Fruit fly (Drosophila melanogaster) whole organism, embryonic: ENCODE data around the gene RpL6.

Experiments used
- Abd-B ChIP-seq: fragments of 200-800 bp; sonication (Bioruptor generic); optimal IDR thresholded peaks from 2 replicates; lab custom pipeline; 2018; ENCODE audit warnings: missing biosample characterization, mild to moderate bottlenecking, missing genetic modification characterization, moderate library complexity
- CG10654 ChIP-seq: fragments of 200-800 bp; sonication (Bioruptor generic); optimal IDR thresholded peaks from 2 replicates; lab custom pipeline; 2016; ENCODE audit warnings: missing biosample characterization, missing genetic modification characterization
- CG12104 ChIP-seq: fragments of 200-800 bp; sonication (Bioruptor generic); optimal IDR thresholded peaks from 3 replicates; lab custom pipeline; 2016; ENCODE audit warnings: missing biosample characterization, missing genetic modification characterization
- CG12155 ChIP-seq: fragments of 200-800 bp; sonication (Bioruptor generic); optimal IDR thresholded peaks from 3 replicates; lab custom pipeline; 2016; ENCODE audit warnings: missing biosample characterization, missing genetic modification characterization
- CG1603 ChIP-seq: fragments of 200-800 bp; sonication (Bioruptor generic); optimal IDR thresholded peaks from 2 replicates; lab custom pipeline; 2019; ENCODE audit warnings: missing biosample characterization, mild to moderate bottlenecking, missing genetic modification characterization, moderate library complexity
- CG17359 ChIP-seq: fragments of 200-800 bp; sonication (Bioruptor generic); optimal IDR thresholded peaks from 3 replicates; lab custom pipeline; 2018; ENCODE audit warnings: missing biosample characterization, mild to moderate bottlenecking, missing genetic modification characterization, moderate library complexity
- CG17568 ChIP-seq: fragments of 200-800 bp; sonication (Bioruptor generic); optimal IDR thresholded peaks from 2 replicates; lab custom pipeline; 2018; ENCODE audit warnings: missing biosample characterization, mild to moderate bottlenecking, missing genetic modification characterization, moderate library complexity
- CG1792 ChIP-seq: fragments of 200-800 bp; sonication (Bioruptor generic); optimal IDR thresholded peaks from 2 replicates; lab custom pipeline; 2016; ENCODE audit warnings: missing biosample characterization, missing genetic modification characterization
- CG2120 ChIP-seq: fragments of 200-800 bp; sonication (Bioruptor generic); optimal IDR thresholded peaks from 3 replicates; lab custom pipeline; 2016; ENCODE audit warnings: missing biosample characterization, missing genetic modification characterization
- CG2712 ChIP-seq: fragments of 200-800 bp; optimal IDR thresholded peaks from 3 replicates; lab custom pipeline; 2019; ENCODE audit warnings: missing biosample characterization, mild to moderate bottlenecking, missing genetic modification characterization, moderate library complexity
- CG31224 ChIP-seq: fragments of 200-800 bp; sonication (Bioruptor generic); IDR thresholded peaks from 2 replicates; pipeline ENCODE4 v1.3.6; 2022; ENCODE audit warnings: missing biosample characterization, missing genetic modification characterization
- CG3407 ChIP-seq: fragments of 200-800 bp; sonication (Bioruptor generic); optimal IDR thresholded peaks from 2 replicates; lab custom pipeline; 2018; ENCODE audit warnings: missing biosample characterization, mild to moderate bottlenecking, missing genetic modification characterization
- CG34376 ChIP-seq: fragments of 200-800 bp; sonication (Bioruptor generic); optimal IDR thresholded peaks from 2 replicates; lab custom pipeline; 2018; ENCODE audit warnings: missing biosample characterization, mild to moderate bottlenecking, missing genetic modification characterization
- CG4282 ChIP-seq: fragments of 200-800 bp; sonication (Bioruptor generic); optimal IDR thresholded peaks from 2 replicates; lab custom pipeline; 2016; ENCODE audit warnings: missing biosample characterization, missing genetic modification characterization
- CG4328 ChIP-seq: fragments of 200-800 bp; sonication (Bioruptor generic); optimal IDR thresholded peaks from 3 replicates; lab custom pipeline; 2017; ENCODE audit warnings: missing biosample characterization, missing genetic modification reagents, missing genetic modification characterization
- CG5245 ChIP-seq: fragments of 200-800 bp; sonication (Bioruptor generic); optimal IDR thresholded peaks from 3 replicates; lab custom pipeline; 2016; ENCODE audit warnings: missing biosample characterization, missing genetic modification characterization
- CG6654 ChIP-seq: fragments of 200-800 bp; sonication (Bioruptor generic); optimal IDR thresholded peaks from 2 replicates; lab custom pipeline; 2017; ENCODE audit warnings: missing biosample characterization, mild to moderate bottlenecking, missing genetic modification characterization
- CG8944 ChIP-seq: fragments of 200-800 bp; sonication (Bioruptor generic); optimal IDR thresholded peaks from 3 replicates; lab custom pipeline; 2016; ENCODE audit warnings: missing biosample characterization, missing genetic modification characterization
- CG9727 ChIP-seq: fragments of 200-800 bp; sonication (Bioruptor generic); optimal IDR thresholded peaks from 3 replicates; lab custom pipeline; 2017; ENCODE audit warnings: missing biosample characterization, mild to moderate bottlenecking, missing genetic modification characterization
- D19A ChIP-seq: fragments of 200-800 bp; optimal IDR thresholded peaks from 3 replicates; lab custom pipeline; 2019; ENCODE audit warnings: missing biosample characterization, mild to moderate bottlenecking, missing genetic modification characterization, moderate library complexity
- D19B ChIP-seq: fragments of 200-800 bp; sonication (Bioruptor generic); optimal IDR thresholded peaks from 2 replicates; lab custom pipeline; 2017; ENCODE audit warnings: missing biosample characterization, mild to moderate bottlenecking, missing genetic modification characterization
- Fer1 ChIP-seq: fragments of 200-800 bp; sonication (Bioruptor generic); optimal IDR thresholded peaks from 2 replicates; lab custom pipeline; 2017; ENCODE audit warnings: missing biosample characterization, mild to moderate bottlenecking, missing genetic modification characterization
- Gug ChIP-seq: fragments of 200-800 bp; sonication (Bioruptor generic); IDR thresholded peaks from 4 replicates; pipeline ENCODE4 v1.3.6; 2022; ENCODE audit warnings: missing biosample characterization, missing genetic modification characterization
- Lpt ChIP-seq: fragments of >200 bp; optimal IDR thresholded peaks from 2 replicates; lab custom pipeline; 2018; ENCODE audit warnings: missing biosample characterization, missing genetic modification characterization
- Myb ChIP-seq: fragments of 200-800 bp; sonication (Bioruptor generic); optimal IDR thresholded peaks from 2 replicates; lab custom pipeline; 2016; ENCODE audit warnings: missing biosample characterization, missing genetic modification characterization
- Opbp ChIP-seq: fragments of 200-800 bp; sonication (Bioruptor generic); IDR thresholded peaks from 3 replicates; pipeline ENCODE4 v1.3.6; 2022; ENCODE audit warnings: missing biosample characterization, missing genetic modification characterization; ENCODE audit not compliant: partially characterized antibody
- TFAM ChIP-seq: fragments of 200-800 bp; sonication (Bioruptor generic); optimal IDR thresholded peaks from 2 replicates; lab custom pipeline; 2017; ENCODE audit warnings: missing biosample characterization, missing genetic modification characterization, inconsistent platforms
- Usf ChIP-seq: fragments of 200-800 bp; sonication (Bioruptor generic); optimal IDR thresholded peaks from 2 replicates; lab custom pipeline; 2017; ENCODE audit warnings: missing genotype, missing biosample characterization, missing genetic modification characterization
- abd-A ChIP-seq: fragments of 200-800 bp; sonication (Bioruptor generic); optimal IDR thresholded peaks from 3 replicates; lab custom pipeline; 2019; ENCODE audit warnings: missing biosample characterization, mild to moderate bottlenecking, missing genetic modification characterization, moderate library complexity
- ara ChIP-seq: fragments of 200-800 bp; sonication (Bioruptor generic); IDR thresholded peaks from 2 replicates; pipeline ENCODE4 v1.3.6; 2022; ENCODE audit warnings: missing biosample characterization, missing genetic modification characterization
- bab2 ChIP-seq: fragments of 200-800 bp; sonication (Bioruptor generic); optimal IDR thresholded peaks from 2 replicates; lab custom pipeline; 2016; ENCODE audit warnings: missing biosample characterization, missing genetic modification characterization
- btn ChIP-seq: fragments of 200-800 bp; sonication (Bioruptor generic); optimal IDR thresholded peaks from 2 replicates; lab custom pipeline; 2016; ENCODE audit warnings: missing biosample characterization, missing genetic modification characterization
- dmrt99B ChIP-seq: fragments of 200-800 bp; sonication (Bioruptor generic); optimal IDR thresholded peaks from 2 replicates; lab custom pipeline; 2018; ENCODE audit warnings: missing biosample characterization, mild to moderate bottlenecking, missing genetic modification characterization, moderate library complexity
- ems ChIP-seq: fragments of 200-800 bp; sonication (Bioruptor generic); optimal IDR thresholded peaks from 3 replicates; lab custom pipeline; 2016; ENCODE audit warnings: missing biosample characterization, missing genetic modification characterization
- fd64A ChIP-seq: fragments of 200-800 bp; sonication (Bioruptor generic); optimal IDR thresholded peaks from 3 replicates; lab custom pipeline; 2018; ENCODE audit warnings: missing biosample characterization, mild to moderate bottlenecking, missing genetic modification characterization
- fd96Cb ChIP-seq: fragments of 200-800 bp; sonication (Bioruptor generic); optimal IDR thresholded peaks from 2 replicates; lab custom pipeline; 2018; ENCODE audit warnings: missing biosample characterization, mild to moderate bottlenecking, missing genetic modification characterization, moderate library complexity
- grau ChIP-seq: fragments of 200-800 bp; optimal IDR thresholded peaks from 3 replicates; lab custom pipeline; 2019; ENCODE audit warnings: missing biosample characterization, mild to moderate bottlenecking, missing genetic modification characterization, moderate library complexity
- jing ChIP-seq: fragments of 200-800 bp; sonication (Bioruptor generic); optimal IDR thresholded peaks from 2 replicates; lab custom pipeline; 2018; ENCODE audit warnings: missing biosample characterization, mild to moderate bottlenecking, missing genetic modification characterization
- lov ChIP-seq, 2 experiments: fragments of 200-800 bp in 1 of 2; fragments of >200 bp in 1 of 2; sonication (Bioruptor generic) in 1 of 2; IDR thresholded peaks in 1 of 2; optimal IDR thresholded peaks in 1 of 2; 2 replicates in 1 of 2; 3 replicates in 1 of 2; pipeline versions ENCODE4 v1.3.6 to Lab custom; 2017 to 2022; ENCODE audit warnings: missing biosample characterization in 1 of 2, missing genetic modification characterization in 1 of 2
- mld ChIP-seq: fragments of 200-800 bp; sonication (Bioruptor generic); IDR thresholded peaks from 3 replicates; pipeline ENCODE4 v1.3.6; 2022; ENCODE audit warnings: missing biosample characterization, missing genetic modification characterization; ENCODE audit not compliant: partially characterized antibody
- nmo ChIP-seq: fragments of 200-800 bp; sonication (Bioruptor generic); optimal IDR thresholded peaks from 2 replicates; lab custom pipeline; 2018; ENCODE audit warnings: missing biosample characterization, mild to moderate bottlenecking, missing genetic modification characterization, moderate library complexity
- otp ChIP-seq: fragments of 200-800 bp; sonication (Bioruptor generic); IDR thresholded peaks from 3 replicates; pipeline ENCODE4, ENCODE4 v1.3.6; 2022; ENCODE audit warnings: missing biosample characterization, missing genetic modification characterization
- shn ChIP-seq: fragments of 200-800 bp; sonication (Bioruptor generic); optimal IDR thresholded peaks from 3 replicates; lab custom pipeline; 2016; ENCODE audit warnings: missing biosample characterization, missing genetic modification characterization
- sim ChIP-seq: fragments of 200-800 bp; sonication (Bioruptor generic); IDR thresholded peaks from 2 replicates; pipeline ENCODE4 v1.3.6; 2022; ENCODE audit warnings: missing biosample characterization, missing genetic modification characterization
- sna ChIP-seq: fragments of 200-800 bp; sonication (Bioruptor generic); IDR thresholded peaks from 2 replicates; pipeline ENCODE4 v1.3.6; 2022; ENCODE audit warnings: missing biosample characterization, missing genetic modification characterization; ENCODE audit not compliant: partially characterized antibody
- so ChIP-seq: fragments of 200-800 bp; sonication (Bioruptor generic); IDR thresholded peaks from 3 replicates; pipeline ENCODE4 v1.3.6; 2022; ENCODE audit warnings: missing biosample characterization, missing genetic modification characterization
- tgo ChIP-seq: fragments of 200-800 bp; sonication (Bioruptor generic); IDR thresholded peaks from 3 replicates; pipeline ENCODE4 v1.3.6; 2022; ENCODE audit warnings: missing biosample characterization, missing genetic modification characterization
- usp ChIP-seq: fragments of >200 bp; optimal IDR thresholded peaks from 2 replicates; lab custom pipeline; 2017; ENCODE audit warnings: missing biosample characterization, missing genetic modification characterization
- zen2 ChIP-seq: fragments of 200-800 bp; sonication (Bioruptor generic); IDR thresholded peaks from 3 replicates; pipeline ENCODE4 v1.3.6; 2022; ENCODE audit warnings: missing biosample characterization, missing genetic modification characterization; ENCODE audit not compliant: partially characterized antibody

The RpL6 gene

dm6 chr3R:31592256-31592879 is 3.6 kb downstream of the RpL6 start, which contains the start of gene CG1774 (continued):
- peak; percentile 65 for TF ChIP-seq Myb (GFP tag; lab: Kevin White, UChicago)
- TF ChIP-seq CG6654 (GFP tag; lab: Kevin White, UChicago): no peak
- TF ChIP-seq fd64A (GFP tag; lab: Kevin White, UChicago): no peak
- peak; percentile 77 for TF ChIP-seq tgo (GFP tag; lab: Robert Waterston, UW)
- peak; percentile 80 for TF ChIP-seq bab2 (GFP tag; lab: Kevin White, UChicago)
- TF ChIP-seq abd-A (tag; lab: Kevin White, UChicago): no peak
- TF ChIP-seq zen2 (GFP tag; lab: Robert Waterston, UW): no peak
- peak; percentile 73 for TF ChIP-seq nmo
- TF ChIP-seq shn (GFP tag; lab: Kevin White, UChicago): peak; percentile 22
- peak; percentile 85 for TF ChIP-seq grau (tag; lab: Kevin White, UChicago)
- TF ChIP-seq Lpt (GFP tag; lab: Kevin White, UChicago): no peak
- TF ChIP-seq D19B (GFP tag; lab: Kevin White, UChicago): peak; percentile 67
- peak; percentile 88 for TF ChIP-seq Fer1 (GFP tag; lab: Kevin White, UChicago)
- TF ChIP-seq CG3407 (GFP tag; lab: Kevin White, UChicago): peak; percentile 37
- TF ChIP-seq btn (GFP tag; lab: Kevin White, UChicago): peak; percentile 36
- peak; percentile 66; the same call in 2 of the 3 replicates for TF ChIP-seq otp (GFP tag; lab: Robert Waterston, UW)
- no peak for TF ChIP-seq jing (GFP tag; lab: Kevin White, UChicago)
- no peak for TF ChIP-seq sim (GFP tag; lab: Robert Waterston, UW)
- TF ChIP-seq Gug: peak; percentile 53; the same call in 3 of the 4 replicates
- peak; percentile 76 for TF ChIP-seq CG2712 (tag; lab: Kevin White, UChicago)
- peak; percentile 72 for TF ChIP-seq CG31224 (GFP tag; lab: Robert Waterston, UW)
- peak; percentile 59 for TF ChIP-seq CG17568 (GFP tag; lab: Kevin White, UChicago)
- no peak for TF ChIP-seq lov (optimal IDR thresholded peaks at IDR 0.05; lab: Kevin White, UChicago)
- no peak for TF ChIP-seq lov (GFP tag; IDR thresholded peaks at IDR 0.05; lab: Robert Waterston, UW)
- TF ChIP-seq CG12155 (GFP tag; lab: Kevin White, UChicago): peak; percentile 83
- TF ChIP-seq CG4282 (GFP tag; lab: Kevin White, UChicago): peak; percentile 39
- TF ChIP-seq D19A: peak; percentile 54
- TF ChIP-seq CG17359 (tag; lab: Kevin White, UChicago): peak; percentile 79
- TF ChIP-seq CG10654 (GFP tag; lab: Kevin White, UChicago): peak; percentile 65
- no peak for TF ChIP-seq Abd-B (GFP tag; lab: Kevin White, UChicago)
- no peak for TF ChIP-seq CG4328 (GFP tag; lab: Kevin White, UChicago)
- peak; percentile 65 for TF ChIP-seq ems (GFP tag; lab: Kevin White, UChicago)
- TF ChIP-seq CG34376: peak; percentile 79
- TF ChIP-seq fd96Cb (tag; lab: Kevin White, UChicago): peak; percentile 56
- peak; percentile 42 for TF ChIP-seq CG5245 (GFP tag; lab: Kevin White, UChicago)
- peak; percentile 35 for TF ChIP-seq Usf (GFP tag; lab: Kevin White, UChicago)
- peak; percentile 51 for TF ChIP-seq CG12104
- TF ChIP-seq sna: no peak
- TF ChIP-seq dmrt99B (tag; lab: Kevin White, UChicago): peak; percentile 72
- peak; percentile 75 for TF ChIP-seq CG1792
- peak; percentile 21; the same call in 1 of the 2 replicates for TF ChIP-seq ara (GFP tag; lab: Robert Waterston, UW)
- no peak for TF ChIP-seq usp
- TF ChIP-seq CG9727: peak; percentile 81
- TF ChIP-seq TFAM (GFP tag; lab: Kevin White, UChicago): no peak
- TF ChIP-seq mld (GFP tag; lab: Robert Waterston, UW): no peak
- TF ChIP-seq CG8944 (GFP tag; lab: Kevin White, UChicago): peak; percentile 65
- no peak for TF ChIP-seq Opbp (GFP tag; lab: Robert Waterston, UW)
- TF ChIP-seq so (GFP tag; lab: Robert Waterston, UW): peak; percentile 47; the same call in 1 of the 3 replicates
- TF ChIP-seq CG1603 (tag; lab: Kevin White, UChicago): peak; percentile 83
- peak; percentile 96 for TF ChIP-seq CG2120 (GFP tag; lab: Kevin White, UChicago)
